Fruit fly (Drosophila melanogaster): ENCODE results near the gene NdufV3.

The NdufV3 gene

dm6 chrX:11384023-11384444 is 34.2 kb downstream of the NdufV3 start (continued):
- peak; percentile 2 to 50 for TF ChIP-seq ss (GFP tag; optimal IDR thresholded peaks at IDR 0.05)
- TF ChIP-seq OdsH (GFP tag; optimal IDR thresholded peaks at IDR 0.05): peak; percentile 60
- TF ChIP-seq Gug (GFP tag; IDR thresholded peaks at IDR 0.05): peak; percentile 34
- peak; percentile 17 for TF ChIP-seq lz (GFP tag; optimal IDR thresholded peaks at IDR 0.05)
- TF ChIP-seq CG4318 (GFP tag; optimal IDR thresholded peaks at IDR 0.05): peak; percentile 33
- no peak for TF ChIP-seq CG8632 (GFP tag; optimal IDR thresholded peaks at IDR 0.05)
- peak; percentile 39 for TF ChIP-seq CG3032 (tag; optimal IDR thresholded peaks at IDR 0.05)
- TF ChIP-seq Sox15 (GFP tag; optimal IDR thresholded peaks at IDR 0.05): peak; percentile 7
- no peak for TF ChIP-seq CG31627 (GFP tag; optimal IDR thresholded peaks at IDR 0.05)
- TF ChIP-seq Eip78C (GFP tag): peak; percentile 85
- TF ChIP-seq fd85E (GFP tag; optimal IDR thresholded peaks at IDR 0.05): no peak
- TF ChIP-seq fd59A (GFP tag; optimal IDR thresholded peaks at IDR 0.05): peak; percentile 13
- peak; percentile 40 for TF ChIP-seq acj6 (GFP tag; optimal IDR thresholded peaks at IDR 0.05)
- TF ChIP-seq CG16779 (tag; optimal IDR thresholded peaks at IDR 0.05): no peak
- no peak for TF ChIP-seq vri (GFP tag; optimal IDR thresholded peaks at IDR 0.05)
- no peak for TF ChIP-seq CG6276 (GFP tag; optimal IDR thresholded peaks at IDR 0.05)
- TF ChIP-seq spab (GFP tag; optimal IDR thresholded peaks at IDR 0.05): peak; percentile 18
- peak; percentile 18 for TF ChIP-seq dsx (GFP tag; optimal IDR thresholded peaks at IDR 0.05; ENCODE audit: poor library complexity, severe bottlenecking)
- peak; percentile 3 for TF ChIP-seq CG34406 (GFP tag; optimal IDR thresholded peaks at IDR 0.05)
- peak; percentile 64 for TF ChIP-seq CG15336 (GFP tag; IDR thresholded peaks at IDR 0.05)
- peak; percentile 24 for TF ChIP-seq achi (GFP tag; optimal IDR thresholded peaks at IDR 0.05)
- TF ChIP-seq CG6792 (GFP tag; optimal IDR thresholded peaks at IDR 0.05): peak; percentile 20
- TF ChIP-seq CG10631 (GFP tag; optimal IDR thresholded peaks at IDR 0.05): peak; percentile 28
- TF ChIP-seq CG11294 (GFP tag; IDR thresholded peaks at IDR 0.05): peak; percentile 49; the same call in 1 of the 2 replicates
- TF ChIP-seq dac (GFP tag; optimal IDR thresholded peaks at IDR 0.05): peak; percentile 3
- TF ChIP-seq salr (GFP tag; optimal IDR thresholded peaks at IDR 0.05): no peak
- peak; percentile 24 for TF ChIP-seq net (GFP tag; optimal IDR thresholded peaks at IDR 0.05)
- TF ChIP-seq Smox (GFP tag; optimal IDR thresholded peaks at IDR 0.05): peak; percentile 22
- peak; percentile 6 for TF ChIP-seq Sox14 (GFP tag; optimal IDR thresholded peaks at IDR 0.05)
- TF ChIP-seq CG7368 (GFP tag; optimal IDR thresholded peaks at IDR 0.05): no peak
- TF ChIP-seq fkh (GFP tag; optimal IDR thresholded peaks at IDR 0.05): peak; percentile 12
- TF ChIP-seq CG9139 (GFP tag; optimal IDR thresholded peaks at IDR 0.05): no peak

- TF ChIP-seq achi (GFP tag; optimal IDR thresholded peaks at IDR 0.05) (no peak), CG6163 (GFP tag; IDR thresholded peaks at IDR 0.05) (no peak), Lpt (GFP tag; optimal IDR thresholded peaks at IDR 0.05) (no peak), ss (GFP tag; optimal IDR thresholded peaks at IDR 0.05) (no peak), Blimp-1 (GFP tag; optimal IDR thresholded peaks at IDR 0.05) (no peak), CG8632 (GFP tag; optimal IDR thresholded peaks at IDR 0.05) (no peak), CG6792 (GFP tag; optimal IDR thresholded peaks at IDR 0.05) (no peak), svp (GFP tag) (no peak)
Measured at dm6 chrX:11385498-11385897, 35.7 kb downstream of the NdufV3 start.

dm6 chrX:11389494-11390447 is 40.0 kb downstream of the NdufV3 start:
- TF ChIP-seq CG9139 (GFP tag; optimal IDR thresholded peaks at IDR 0.05) (no peak), CG6163 (GFP tag; IDR thresholded peaks at IDR 0.05) (peak; percentile 45; the same call in 1 of the 3 replicates), Lpt (GFP tag; optimal IDR thresholded peaks at IDR 0.05) (peak; percentile 40), svp (GFP tag) (peak; percentile 48), Eip78C (GFP tag) (peak; percentile 16), CG8632 (GFP tag; optimal IDR thresholded peaks at IDR 0.05) (no peak), CG6854 (GFP tag; optimal IDR thresholded peaks at IDR 0.05) (peak; percentile 32), fkh (GFP tag; optimal IDR thresholded peaks at IDR 0.05) (peak; percentile 76), eg (GFP tag; IDR thresholded peaks at IDR 0.05) (0 out of 3 replicates have a peak, but pooled peaks have one; percentile 7), CG6276 (GFP tag; optimal IDR thresholded peaks at IDR 0.05) (peak; percentile 36), CG1621 (tag; optimal IDR thresholded peaks at IDR 0.05) (peak; percentile 9), spab (GFP tag; optimal IDR thresholded peaks at IDR 0.05) (no peak), ss (GFP tag; optimal IDR thresholded peaks at IDR 0.05) (peak in 1 of 2 experiments; percentile 28)
